Fruit fly (Drosophila melanogaster): ENCODE results near the gene CG6144.

DNA sequence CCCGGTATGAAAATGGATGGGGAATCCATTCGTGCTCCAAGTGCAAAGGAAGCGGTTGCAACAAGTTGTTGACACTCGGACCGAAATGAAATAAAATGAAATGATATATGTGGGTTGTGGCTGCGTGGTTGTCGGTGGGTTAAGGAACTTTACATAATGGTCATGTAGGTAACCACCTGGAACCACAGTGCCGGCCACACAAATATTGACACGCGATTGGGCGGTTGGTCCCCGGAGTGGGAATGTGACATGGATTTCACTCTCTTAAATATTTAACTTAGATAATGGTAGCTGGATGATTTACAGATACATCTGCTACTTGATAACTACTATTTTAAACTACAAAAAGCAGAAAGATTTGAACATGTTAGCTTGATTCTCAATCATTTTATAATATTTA lies 16.4 kb downstream of the CG6144 start:
- TF ChIP-seq CG1832 (GFP tag; optimal IDR thresholded peaks at IDR 0.05): no peak
- no peak for TF ChIP-seq prd (optimal IDR thresholded peaks at IDR 0.05)
- TF ChIP-seq prd (GFP tag; IDR thresholded peaks at IDR 0.05): no peak; the same call in 2 of the 3 replicates
- TF ChIP-seq Dek (tag; optimal IDR thresholded peaks at IDR 0.05): no peak

All from whole organism, embryonic.